Worm (Caenorhabditis elegans): ENCODE data around the gene sea-1.

Gene sea-1

DNA sequence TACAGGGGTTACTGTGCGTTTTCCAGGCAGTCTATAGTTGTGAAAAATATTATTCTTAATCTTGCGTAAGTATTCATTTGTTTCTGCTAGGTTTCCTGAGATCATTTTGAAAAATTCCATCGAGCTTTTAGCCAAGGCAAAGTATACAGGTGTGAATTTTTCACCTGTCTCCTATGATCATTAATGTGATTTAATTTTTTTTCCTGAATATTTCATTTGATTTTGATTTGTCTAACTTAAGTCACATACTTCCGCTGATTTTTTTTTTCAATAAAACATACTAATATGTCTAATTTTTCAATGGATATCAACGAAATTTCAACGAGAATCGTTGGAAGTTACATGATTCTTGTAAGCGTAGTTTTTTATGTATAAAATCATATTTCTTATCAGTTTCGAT, 31.9 kb upstream of the sea-1 start, which contains the start of gene srx-108:
srx-108 (plus strand) TSS at position 301 of the 400 bp plus-strand sequence.
- TF ChIP-seq scrt-1 (GFP tag; IDR thresholded peaks at IDR 0.05) (no peak), pes-1 (GFP tag; IDR thresholded peaks at IDR 0.05) (no peak), ceh-13 (GFP tag; optimal IDR thresholded peaks at IDR 0.05) (no peak), ets-7 (tag; optimal IDR thresholded peaks at IDR 0.05) (no peak), hmbx-1 (tag; optimal IDR thresholded peaks at IDR 0.05) (no peak), sea-1 (GFP tag; conservative IDR thresholded peaks at IDR 0.05) (no peak), F13C5.2 (tag; optimal IDR thresholded peaks at IDR 0.05) (no peak), tra-4 (tag; optimal IDR thresholded peaks at IDR 0.05) (no peak), hnd-1 (tag; optimal IDR thresholded peaks at IDR 0.05) (no peak), hmg-4 (GFP tag; optimal IDR thresholded peaks at IDR 0.05) (no peak), aly-1 (tag; optimal IDR thresholded peaks at IDR 0.05) (no peak), ceh-36 (tag; optimal IDR thresholded peaks at IDR 0.05) (no peak), ama-1 (optimal IDR thresholded peaks at IDR 0.05) (no peak), B0310.2 (tag; optimal IDR thresholded peaks at IDR 0.05) (no peak), tbx-37 (GFP tag; conservative IDR thresholded peaks at IDR 0.05) (no peak)

DNA sequence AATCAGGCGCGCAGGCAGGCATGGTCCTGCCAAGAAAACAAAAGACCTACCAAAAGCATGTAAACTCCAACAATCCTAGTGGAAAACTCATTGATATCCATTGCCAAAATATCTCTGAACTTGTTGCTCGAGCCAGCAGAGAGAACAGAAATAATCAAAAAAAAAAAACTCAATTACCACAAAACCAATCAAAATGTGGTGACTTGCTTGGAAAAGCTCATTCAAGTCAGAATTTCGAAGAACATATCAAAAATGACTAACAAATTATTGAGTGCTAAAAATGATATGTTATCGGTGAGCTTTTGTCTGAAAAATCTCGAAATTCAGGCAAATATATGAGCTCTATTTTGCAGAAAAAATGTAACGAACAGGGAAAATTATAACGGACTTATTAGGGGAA, 27.9 kb upstream of the sea-1 start, which contains the start of gene srx-105:
srx-105 (minus strand) TSS at position 101 of the 400 bp plus-strand sequence.
- TF ChIP-seq hnd-1 (tag; optimal IDR thresholded peaks at IDR 0.05) (no peak), sea-1 (GFP tag; conservative IDR thresholded peaks at IDR 0.05) (no peak), flt-1 (GFP tag; IDR thresholded peaks at IDR 0.05) (no peak), hmg-4 (GFP tag; optimal IDR thresholded peaks at IDR 0.05) (no peak), ceh-13 (GFP tag; optimal IDR thresholded peaks at IDR 0.05) (no peak), scrt-1 (GFP tag; IDR thresholded peaks at IDR 0.05) (no peak), ama-1 (optimal IDR thresholded peaks at IDR 0.05) (no peak), aly-1 (tag; optimal IDR thresholded peaks at IDR 0.05) (no peak)

DNA sequence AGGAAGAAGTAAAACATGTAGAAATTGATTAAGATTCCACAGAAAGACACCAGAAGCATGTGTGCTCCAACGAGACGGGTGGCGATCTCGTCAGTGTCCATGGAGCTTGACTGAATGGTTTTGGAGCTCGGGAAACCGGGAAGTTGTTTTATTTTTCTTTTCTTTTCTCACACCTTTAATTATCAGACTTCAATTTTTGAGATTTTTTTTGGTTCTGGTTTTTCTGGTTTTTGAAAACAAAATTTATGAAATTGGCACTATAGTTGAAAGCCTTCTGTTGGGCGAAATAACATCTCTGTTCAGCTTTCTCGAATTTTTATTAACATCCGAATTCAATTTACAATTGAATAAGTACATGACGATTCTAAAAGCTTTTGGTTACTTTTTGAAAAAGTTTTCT, 26.2 kb upstream of the sea-1 start, which contains the start of gene srx-104:
srx-104 (minus strand) TSS at position 101 of the 400 bp plus-strand sequence.
- TF ChIP-seq F13C5.2 (tag; optimal IDR thresholded peaks at IDR 0.05) (no peak), hmg-4 (GFP tag; optimal IDR thresholded peaks at IDR 0.05) (no peak), sea-1 (GFP tag; conservative IDR thresholded peaks at IDR 0.05) (no peak), tbx-11 (GFP tag; IDR thresholded peaks at IDR 0.05) (no peak), pes-1 (GFP tag; IDR thresholded peaks at IDR 0.05) (no peak), scrt-1 (GFP tag; IDR thresholded peaks at IDR 0.05) (no peak), aly-1 (tag; optimal IDR thresholded peaks at IDR 0.05) (no peak), tra-4 (tag; optimal IDR thresholded peaks at IDR 0.05) (no peak)

ce11 chrII:3694664-3695063, 21.3 kb upstream of the sea-1 start, which contains the start of gene srx-102:
Gene srx-102, minus strand, starts transcription at chrII:3694764.
- no peak for TF ChIP-seq B0310.2 (tag; optimal IDR thresholded peaks at IDR 0.05)
- no peak for TF ChIP-seq flt-1 (GFP tag; IDR thresholded peaks at IDR 0.05)

DNA sequence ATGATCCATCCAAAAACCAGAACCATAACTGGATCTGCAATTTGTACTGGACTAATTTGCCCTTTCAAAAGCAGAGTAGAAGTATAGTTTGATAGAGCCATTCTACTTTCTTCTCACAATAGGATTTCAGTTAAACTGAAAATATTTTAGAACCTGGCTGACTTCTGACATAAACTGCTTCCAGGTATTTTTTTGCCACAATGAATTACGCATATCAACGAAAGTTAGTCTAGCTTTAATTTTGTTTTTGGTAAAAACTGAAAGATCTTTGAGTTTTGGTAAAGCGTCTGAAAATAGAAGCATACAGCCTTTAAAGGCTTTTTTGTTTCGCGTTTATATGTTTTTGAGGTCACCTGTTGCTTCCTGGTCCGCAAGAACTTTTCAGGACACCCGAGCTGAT, 17.3 kb upstream of the sea-1 start, which contains the start of gene srx-101:
srx-101 (minus strand) TSS at position 101 of the 400 bp plus-strand sequence.
- TF ChIP-seq B0310.2 (tag; optimal IDR thresholded peaks at IDR 0.05) (no peak), hmg-4 (GFP tag; optimal IDR thresholded peaks at IDR 0.05) (no peak), tbx-11 (GFP tag; IDR thresholded peaks at IDR 0.05) (no peak), hmbx-1 (tag; optimal IDR thresholded peaks at IDR 0.05) (no peak)

- no peak for TF ChIP-seq hmg-4 (GFP tag; optimal IDR thresholded peaks at IDR 0.05)
- TF ChIP-seq flt-1 (GFP tag; IDR thresholded peaks at IDR 0.05) = no peak
- TF ChIP-seq pes-1 (GFP tag; IDR thresholded peaks at IDR 0.05) = no peak
- no peak for TF ChIP-seq hnd-1 (tag; optimal IDR thresholded peaks at IDR 0.05)
- no peak for TF ChIP-seq F13C5.2 (tag; optimal IDR thresholded peaks at IDR 0.05)
- TF ChIP-seq ceh-13 (GFP tag; optimal IDR thresholded peaks at IDR 0.05) = no peak
- TF ChIP-seq tbx-11 (GFP tag; IDR thresholded peaks at IDR 0.05) = no peak
- no peak for TF ChIP-seq aly-1 (tag; optimal IDR thresholded peaks at IDR 0.05)
- TF ChIP-seq sea-1 (GFP tag; conservative IDR thresholded peaks at IDR 0.05) = no peak
- no peak for TF ChIP-seq ceh-36 (tag; optimal IDR thresholded peaks at IDR 0.05)
- TF ChIP-seq hmbx-1 (tag; optimal IDR thresholded peaks at IDR 0.05) = no peak
- TF ChIP-seq tra-4 (tag; optimal IDR thresholded peaks at IDR 0.05) = no peak
- TF ChIP-seq tbx-37 (GFP tag; conservative IDR thresholded peaks at IDR 0.05) = no peak
- TF ChIP-seq ets-7 (tag; optimal IDR thresholded peaks at IDR 0.05) = no peak
- TF ChIP-seq ama-1 (optimal IDR thresholded peaks at IDR 0.05) = no peak
- TF ChIP-seq B0310.2 (tag; optimal IDR thresholded peaks at IDR 0.05) = no peak
- TF ChIP-seq scrt-1 (GFP tag; IDR thresholded peaks at IDR 0.05) = no peak
Measured at ce11 chrII:3688333-3688732, 14.9 kb upstream of the sea-1 start, which contains the start of gene ifas-1. Gene ifas-1, minus strand, starts transcription at chrII:3688719.

DNA sequence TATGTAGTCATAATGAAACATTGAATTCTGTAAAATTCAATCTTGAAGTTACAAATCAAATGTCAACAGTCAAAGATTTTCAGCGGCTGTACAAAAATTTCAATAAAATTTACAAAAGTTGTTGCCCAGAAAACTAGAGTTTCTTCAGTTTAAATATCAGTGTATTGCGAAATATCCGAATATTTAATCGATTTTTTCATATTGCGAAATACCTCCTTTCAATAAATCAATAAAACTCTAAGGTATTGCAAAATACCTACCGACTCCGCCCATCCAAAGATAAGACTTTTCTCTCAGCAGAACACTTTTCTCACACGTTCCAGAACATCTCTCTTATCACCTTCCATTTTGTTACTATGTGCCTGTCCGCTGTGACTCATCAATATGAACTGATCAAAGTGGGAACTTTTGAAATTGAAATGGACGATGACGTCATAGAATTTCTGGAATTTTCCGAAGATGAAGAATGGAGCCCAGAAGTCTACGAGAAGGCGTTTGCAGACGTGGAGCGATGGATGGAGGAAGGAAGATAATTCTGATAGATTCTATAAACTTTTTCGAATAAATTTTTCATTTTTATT, 11.2 kb upstream of the sea-1 start:
- TF ChIP-seq sea-1 (GFP tag; conservative IDR thresholded peaks at IDR 0.05) = no peak
- no peak for TF ChIP-seq ceh-36 (tag; optimal IDR thresholded peaks at IDR 0.05)
- TF ChIP-seq hmbx-1 (tag; optimal IDR thresholded peaks at IDR 0.05) = no peak
- TF ChIP-seq pes-1 (GFP tag; IDR thresholded peaks at IDR 0.05) = no peak
- no peak for TF ChIP-seq F13C5.2 (tag; optimal IDR thresholded peaks at IDR 0.05)
- no peak for TF ChIP-seq ama-1 (optimal IDR thresholded peaks at IDR 0.05)
- no peak for TF ChIP-seq hnd-1 (tag; optimal IDR thresholded peaks at IDR 0.05)
- no peak for TF ChIP-seq B0310.2 (tag; optimal IDR thresholded peaks at IDR 0.05)
- no peak for TF ChIP-seq tbx-37 (GFP tag; conservative IDR thresholded peaks at IDR 0.05)

DNA sequence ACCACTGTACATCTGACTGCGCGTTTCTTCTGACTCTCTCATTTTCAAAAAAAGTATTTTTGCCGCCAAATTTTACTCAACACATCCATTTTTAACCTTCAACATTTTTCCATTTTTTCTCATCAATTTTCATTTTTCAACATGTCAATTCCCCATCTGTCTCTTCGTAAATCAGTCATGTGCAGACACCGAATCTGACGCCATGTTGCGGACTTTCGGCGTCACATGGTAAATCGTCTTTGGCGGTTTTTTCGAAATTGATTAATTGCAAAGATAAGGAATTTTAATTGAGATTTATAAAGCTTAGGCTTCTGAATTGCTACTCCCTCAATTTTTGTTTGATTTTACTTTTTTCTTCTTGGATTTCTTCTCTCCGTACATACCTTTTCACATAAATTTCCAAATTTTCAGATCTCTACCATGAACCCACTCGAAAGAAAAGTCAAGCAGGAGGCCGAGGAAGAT, 9.4 kb upstream of the sea-1 start, which contains the start of gene F19B10.1:
F19B10.1 (plus strand) TSS at position 415 of the 465 bp plus-strand sequence.
- TF ChIP-seq tra-4 (tag; optimal IDR thresholded peaks at IDR 0.05) = no peak
- no peak for TF ChIP-seq hmbx-1 (tag; optimal IDR thresholded peaks at IDR 0.05)
- no peak for TF ChIP-seq pes-1 (GFP tag; IDR thresholded peaks at IDR 0.05)
- TF ChIP-seq hnd-1 (tag; optimal IDR thresholded peaks at IDR 0.05) = no peak
- no peak for TF ChIP-seq ets-7 (tag; optimal IDR thresholded peaks at IDR 0.05)
- TF ChIP-seq F13C5.2 (tag; optimal IDR thresholded peaks at IDR 0.05) = no peak
- no peak for TF ChIP-seq ceh-36 (tag; optimal IDR thresholded peaks at IDR 0.05)
- TF ChIP-seq tbx-37 (GFP tag; conservative IDR thresholded peaks at IDR 0.05) = no peak
- no peak for TF ChIP-seq aly-1 (tag; optimal IDR thresholded peaks at IDR 0.05)
- TF ChIP-seq ceh-13 (GFP tag; optimal IDR thresholded peaks at IDR 0.05) = no peak
- no peak for TF ChIP-seq hmg-4 (GFP tag; optimal IDR thresholded peaks at IDR 0.05)
- TF ChIP-seq ama-1 (optimal IDR thresholded peaks at IDR 0.05) = no peak
- no peak for TF ChIP-seq B0310.2 (tag; optimal IDR thresholded peaks at IDR 0.05)
